Worm (Caenorhabditis elegans): ENCODE measurements around the gene K05F1.1.

DNA sequence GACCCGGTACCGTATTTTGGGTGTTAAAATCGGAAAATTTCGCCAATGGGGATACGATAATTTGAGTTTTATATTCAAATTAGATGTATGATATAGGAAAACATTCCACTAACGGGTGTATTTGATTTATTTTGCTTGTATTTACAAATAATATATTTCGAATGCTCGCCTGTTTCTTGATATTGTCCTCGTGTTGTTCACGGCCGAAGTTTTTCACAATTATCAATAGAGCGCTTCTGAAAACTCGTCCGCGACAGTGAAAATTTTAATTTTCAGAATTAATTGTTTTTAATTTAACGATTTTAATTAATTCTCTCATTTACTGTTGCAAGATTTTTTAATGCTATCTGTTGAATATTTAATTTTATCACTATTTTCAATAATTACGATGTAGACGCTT, 18.5 kb downstream of the K05F1.1 start:
- TF ChIP-seq sea-2 (GFP tag; IDR thresholded peaks at IDR 0.05): no peak
- no peak for TF ChIP-seq somi-1 (GFP tag; optimal IDR thresholded peaks at IDR 0.05)
- no peak for TF ChIP-seq chd-7 (tag; optimal IDR thresholded peaks at IDR 0.05)
- no peak for TF ChIP-seq C17E4.6 (GFP tag; IDR thresholded peaks at IDR 0.05)
- TF ChIP-seq nhr-90 (tag; optimal IDR thresholded peaks at IDR 0.05): no peak
- TF ChIP-seq ztf-28 (GFP tag; IDR thresholded peaks at IDR 0.05): 0 out of 2 replicates have a peak, but pooled peaks have one; percentile 61

All from whole organism, young adult.